Worm (Caenorhabditis elegans) whole organism, L2 larva: Measurements from ENCODE around the gene pde-3.

ENCODE experiments used
- C34F6.9 ChIP-seq: fragments of 150-350 bp; optimal IDR thresholded peaks from 2 replicates; lab custom pipeline; 2014; ENCODE audit warnings: missing biosample characterization, missing genetic modification characterization
- F13H6.1 ChIP-seq: sonication (generic microtip); optimal IDR thresholded peaks from 2 replicates; lab custom pipeline; 2016; ENCODE audit warnings: missing genetic modification characterization, missing compliant biosample characterization
- R02D3.7 ChIP-seq: fragments of 150-350 bp; optimal IDR thresholded peaks from 2 replicates; lab custom pipeline; 2014; ENCODE audit warnings: missing biosample characterization, missing genetic modification characterization
- Y55F3AM.14 ChIP-seq: fragments of 200-800 bp; sonication (Bioruptor generic); optimal IDR thresholded peaks from 2 replicates; lab custom pipeline; 2018; ENCODE audit warnings: mild to moderate bottlenecking, missing genetic modification characterization, missing compliant biosample characterization
- ZK546.5 ChIP-seq: sonication (generic microtip); optimal IDR thresholded peaks from 2 replicates; lab custom pipeline; 2017; ENCODE audit warnings: missing biosample characterization, missing genetic modification characterization
- aly-2 ChIP-seq: fragments of 150-350 bp; optimal IDR thresholded peaks from 2 replicates; lab custom pipeline; 2014; ENCODE audit warnings: missing biosample characterization, missing genetic modification characterization
- ceh-16 ChIP-seq: fragments of 150-350 bp; optimal IDR thresholded peaks from 2 replicates; lab custom pipeline; 2014; ENCODE audit warnings: missing biosample characterization, missing genetic modification characterization
- crh-2 ChIP-seq: sonication (generic microtip); optimal IDR thresholded peaks from 2 replicates; lab custom pipeline; 2017; ENCODE audit warnings: missing biosample characterization, missing genetic modification characterization
- egl-27 ChIP-seq: sonication (generic microtip); optimal IDR thresholded peaks from 3 replicates; lab custom pipeline; 2017; ENCODE audit warnings: missing biosample characterization, missing genetic modification reagents, missing genetic modification characterization
- elt-1 ChIP-seq: fragments of 150-350 bp; optimal IDR thresholded peaks from 2 replicates; lab custom pipeline; 2014; ENCODE audit warnings: missing biosample characterization, missing genetic modification characterization
- elt-3 ChIP-seq: sonication (generic microtip); optimal IDR thresholded peaks from 2 replicates; lab custom pipeline; 2017; ENCODE audit warnings: missing biosample characterization, missing genetic modification characterization
- gmeb-1 ChIP-seq: fragments of 150-350 bp; optimal IDR thresholded peaks from 2 replicates; lab custom pipeline; 2014; ENCODE audit warnings: missing biosample characterization, missing genetic modification characterization
- lin-13 ChIP-seq: fragments of 150-350 bp; optimal IDR thresholded peaks from 2 replicates; lab custom pipeline; 2014; ENCODE audit warnings: missing biosample characterization, missing genetic modification reagents, missing genetic modification characterization
- lin-39 ChIP-seq: fragments of 150-350 bp; optimal IDR thresholded peaks from 2 replicates; lab custom pipeline; 2014; ENCODE audit warnings: missing biosample characterization, missing genetic modification reagents, missing genetic modification characterization
- lsy-2 ChIP-seq, 2 experiments: fragments of 150-350 bp in 1 of 2; sonication (generic microtip) in 1 of 2; optimal IDR thresholded peaks; 2 replicates each; lab custom pipeline; 2014 to 2017; ENCODE audit warnings: missing biosample characterization in 2 of 2, missing genetic modification characterization in 2 of 2
- mab-5 ChIP-seq: fragments of 150-350 bp; optimal IDR thresholded peaks from 2 replicates; lab custom pipeline; 2014; ENCODE audit warnings: missing biosample characterization, missing genetic modification characterization
- mbf-1 ChIP-seq: sonication (generic microtip); optimal IDR thresholded peaks from 2 replicates; lab custom pipeline; 2017; ENCODE audit warnings: missing biosample characterization, missing genetic modification characterization
- mdl-1 ChIP-seq, 2 experiments: fragments of 150-350 bp in 1 of 2; sonication (generic microtip) in 1 of 2; optimal IDR thresholded peaks; 2 replicates each; lab custom pipeline; 2017; ENCODE audit warnings: missing biosample characterization in 2 of 2, missing genetic modification characterization in 2 of 2
- nhr-10 ChIP-seq: sonication (generic microtip); optimal IDR thresholded peaks from 2 replicates; lab custom pipeline; 2017; ENCODE audit warnings: missing biosample characterization, missing genetic modification characterization
- nhr-12 ChIP-seq: fragments of 150-350 bp; optimal IDR thresholded peaks from 2 replicates; lab custom pipeline; 2014; ENCODE audit warnings: missing biosample characterization, missing genetic modification characterization
- nhr-129 ChIP-seq: fragments of 150-350 bp; optimal IDR thresholded peaks from 2 replicates; lab custom pipeline; 2014; ENCODE audit warnings: missing biosample characterization, missing genetic modification characterization
- nhr-23 ChIP-seq: fragments of 150-350 bp; optimal IDR thresholded peaks from 2 replicates; lab custom pipeline; 2014; ENCODE audit warnings: missing biosample characterization, missing genetic modification reagents, missing genetic modification characterization
- nhr-237 ChIP-seq: fragments of 150-350 bp; optimal IDR thresholded peaks from 2 replicates; lab custom pipeline; 2014; ENCODE audit warnings: missing biosample characterization, missing genetic modification characterization
- nhr-25 ChIP-seq: fragments of 150-350 bp; sonication (generic microtip); optimal IDR thresholded peaks from 3 replicates; lab custom pipeline; 2014; ENCODE audit warnings: missing biosample characterization, missing genetic modification characterization
- nhr-6 ChIP-seq: fragments of 150-350 bp; optimal IDR thresholded peaks from 2 replicates; lab custom pipeline; 2014; ENCODE audit warnings: missing biosample characterization, missing genetic modification characterization
- peb-1 ChIP-seq: fragments of 150-350 bp; optimal IDR thresholded peaks from 2 replicates; lab custom pipeline; 2014; ENCODE audit warnings: missing biosample characterization, missing genetic modification characterization
- sem-4 ChIP-seq: fragments of 150-350 bp; optimal IDR thresholded peaks from 2 replicates; lab custom pipeline; 2014; ENCODE audit warnings: missing biosample characterization, missing genetic modification reagents, missing genetic modification characterization
- sma-3 ChIP-seq: sonication (generic microtip); optimal IDR thresholded peaks from 2 replicates; lab custom pipeline; 2016; ENCODE audit warnings: missing genetic modification reagents, missing genetic modification characterization, missing compliant biosample characterization
- sma-9 ChIP-seq, 2 experiments: fragments of 150-350 bp in 1 of 2; sonication (generic microtip) in 1 of 2; optimal IDR thresholded peaks; 2 replicates each; lab custom pipeline; 2014 to 2016; ENCODE audit warnings: missing genetic modification characterization in 2 of 2, mild to moderate bottlenecking in 1 of 2, missing biosample characterization in 1 of 2, missing compliant biosample characterization in 1 of 2, missing genetic modification reagents in 1 of 2, moderate library complexity in 1 of 2
- snpc-4 ChIP-seq: fragments of 150-350 bp; optimal IDR thresholded peaks from 2 replicates; lab custom pipeline; 2014; ENCODE audit warnings: missing biosample characterization, missing genetic modification characterization
- unc-62 ChIP-seq: fragments of 150-350 bp; optimal IDR thresholded peaks from 2 replicates; lab custom pipeline; 2014; ENCODE audit warnings: missing biosample characterization, missing genetic modification reagents, missing genetic modification characterization
- zag-1 ChIP-seq: fragments of 150-350 bp; optimal IDR thresholded peaks from 2 replicates; lab custom pipeline; 2014; ENCODE audit warnings: missing biosample characterization, missing genetic modification characterization
- ztf-11 ChIP-seq: sonication (generic microtip); optimal IDR thresholded peaks from 2 replicates; lab custom pipeline; 2017; ENCODE audit warnings: missing biosample characterization, missing genetic modification characterization
- ztf-4 ChIP-seq: fragments of 150-350 bp; optimal IDR thresholded peaks from 2 replicates; lab custom pipeline; 2014; ENCODE audit warnings: missing biosample characterization, missing genetic modification characterization

pde-3 gene

DNA sequence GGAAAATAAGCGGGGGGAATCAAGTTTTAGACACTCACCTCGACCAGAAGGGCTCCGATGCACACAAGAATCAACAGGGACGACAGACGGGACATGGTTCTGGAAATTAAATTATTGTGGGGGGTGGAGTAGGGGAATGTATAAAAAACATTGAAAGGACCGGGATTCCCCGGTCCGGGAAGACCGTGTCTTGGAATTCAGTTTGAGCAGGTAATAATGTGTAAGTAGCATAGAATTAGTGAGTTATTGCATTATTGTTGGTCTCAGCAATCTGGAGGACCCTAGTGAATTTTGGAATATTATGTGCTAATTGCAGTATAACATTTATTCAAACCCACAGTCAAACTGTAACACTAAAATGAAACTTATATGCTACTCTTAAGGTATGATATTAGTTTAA is 9.2 kb upstream of the pde-3 start, which contains the start of gene R03C1.1:
Gene R03C1.1, minus strand, starts transcription at position 101 of the 400 bp plus-strand sequence.
- TF ChIP-seq nhr-129, result no peak
- no peak for TF ChIP-seq lin-39
- TF ChIP-seq Y55F3AM.14 (GFP tag; lab: Kevin White, UChicago), result no peak
- no peak for TF ChIP-seq aly-2
- no peak for TF ChIP-seq C34F6.9 (tag; lab: Kevin White, UChicago)
- no peak for TF ChIP-seq sma-3
- no peak for TF ChIP-seq gmeb-1 (tag; lab: Kevin White, UChicago)
- TF ChIP-seq elt-1 (tag; lab: Kevin White, UChicago), result no peak
- TF ChIP-seq lsy-2 (tag; optimal IDR thresholded peaks at IDR 0.05; lab: Kevin White, UChicago), result no peak
- TF ChIP-seq mab-5, result no peak
- TF ChIP-seq sem-4 (tag; lab: Kevin White, UChicago), result no peak
- TF ChIP-seq nhr-10 (tag; lab: Kevin White, UChicago), result no peak
- no peak for TF ChIP-seq elt-3 (tag; lab: Kevin White, UChicago)

DNA sequence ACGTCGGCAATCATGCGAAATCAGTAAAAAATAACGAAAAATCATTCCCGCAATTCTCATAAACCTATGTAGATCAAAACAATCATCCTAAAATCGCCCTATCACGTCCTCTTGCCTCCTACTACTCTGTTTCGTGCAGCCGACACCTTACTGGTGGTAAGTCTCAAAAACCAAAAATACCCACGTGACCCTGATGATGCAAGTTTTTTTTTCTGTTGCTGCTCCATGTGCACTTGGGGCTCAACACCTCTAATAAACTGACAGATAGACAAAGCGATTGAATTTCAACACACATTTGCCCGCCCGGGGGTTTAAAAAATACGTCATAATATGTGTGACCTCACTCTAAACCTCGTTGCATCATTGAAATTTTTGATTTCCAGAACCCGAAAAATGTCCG is 2.7 kb upstream of the pde-3 start:
- TF ChIP-seq nhr-129, result peak; percentile 66
- TF ChIP-seq snpc-4, result peak; percentile 80
- TF ChIP-seq ceh-16 (tag; lab: Kevin White, UChicago), result no peak

DNA sequence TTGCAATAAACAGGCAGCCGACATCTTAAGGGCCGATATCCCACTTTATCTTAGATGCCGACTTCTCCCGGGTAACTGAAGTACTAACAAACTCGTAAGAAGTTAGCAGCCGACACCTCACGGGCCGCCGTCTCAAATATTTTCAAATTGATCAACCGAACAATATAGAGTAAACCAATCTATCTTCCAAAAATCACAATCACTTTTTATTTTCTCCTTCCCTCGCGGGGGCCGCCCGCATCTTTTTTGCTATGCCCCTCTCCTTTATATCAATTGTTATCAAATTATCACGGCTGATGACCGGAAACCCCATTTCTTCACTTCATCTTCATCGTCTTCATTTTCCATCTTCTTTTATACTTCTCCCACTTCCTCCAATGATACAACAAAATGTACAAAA is 9.3 kb downstream of the pde-3 start:
- TF ChIP-seq aly-2, result no peak
- TF ChIP-seq mdl-1 (tag; optimal IDR thresholded peaks at IDR 0.05; lab: Kevin White, UChicago), result no peak
- TF ChIP-seq Y55F3AM.14 (GFP tag; lab: Kevin White, UChicago), result no peak
- no peak for TF ChIP-seq lin-13 (GFP tag; lab: Kevin White, UChicago)
- peak; percentile 88 for TF ChIP-seq snpc-4
- peak; percentile 51 for TF ChIP-seq sma-3
- TF ChIP-seq F13H6.1, result no peak
- no peak for TF ChIP-seq ztf-4
- no peak for TF ChIP-seq unc-62 (GFP tag; lab: Kevin White, UChicago)

DNA sequence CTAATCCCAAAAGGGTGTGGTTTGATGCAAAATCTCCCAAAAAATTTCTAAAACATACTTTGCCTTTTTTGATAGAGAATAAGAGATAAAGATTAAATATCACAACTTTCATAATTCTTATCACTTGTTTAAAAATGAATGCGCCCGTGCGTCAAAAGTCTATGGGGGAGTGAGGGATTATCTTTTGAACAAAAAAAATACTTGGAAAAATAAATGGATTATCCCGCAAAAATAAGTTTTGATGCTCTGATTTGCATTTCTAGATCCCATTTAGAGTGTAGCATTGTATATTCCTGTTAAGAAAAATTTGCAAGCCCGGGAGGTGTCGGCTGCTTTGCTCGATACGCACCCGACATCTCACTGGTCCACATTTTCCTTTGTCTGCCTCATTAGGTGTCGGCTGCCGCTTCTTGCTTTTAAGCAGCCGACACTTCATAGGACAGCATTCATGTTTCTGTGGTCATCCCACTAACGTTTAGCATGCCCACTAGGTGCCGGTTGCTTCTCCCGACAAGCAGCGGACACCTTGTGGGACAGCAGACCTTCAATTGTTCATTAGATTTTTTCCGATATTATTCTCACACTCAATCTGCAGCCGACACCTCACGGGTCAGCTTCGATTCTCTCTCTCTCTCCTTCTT is 16.0 kb downstream of the pde-3 start:
- TF ChIP-seq crh-2 (tag; lab: Kevin White, UChicago), result no peak
- TF ChIP-seq nhr-10 (tag; lab: Kevin White, UChicago), result no peak
- TF ChIP-seq lin-13 (GFP tag; lab: Kevin White, UChicago), result no peak

DNA sequence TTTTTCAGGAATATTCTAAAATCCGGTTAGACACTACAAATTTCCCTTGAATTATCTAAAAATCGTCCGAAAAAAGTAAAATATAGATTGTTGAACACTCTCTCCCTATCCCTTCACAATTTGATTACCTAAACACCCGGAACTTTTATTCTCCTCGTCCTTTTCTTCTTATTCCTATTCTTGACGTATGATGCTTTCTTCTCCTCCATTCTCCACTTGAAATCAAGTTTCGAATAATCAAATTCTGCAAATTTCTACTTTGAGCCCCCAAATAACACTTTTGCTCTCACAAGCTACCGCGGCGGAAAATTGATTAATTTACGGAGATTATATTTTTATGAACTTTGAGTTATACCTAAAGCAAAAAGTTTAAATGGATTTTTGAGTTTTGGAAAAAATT is 18.8 kb downstream of the pde-3 start:
- peak; percentile 2 for TF ChIP-seq C34F6.9 (tag; lab: Kevin White, UChicago)
- TF ChIP-seq sma-9 (GFP tag; optimal IDR thresholded peaks at IDR 0.05; lab: Kevin White, UChicago), result peak; percentile 63
- TF ChIP-seq sma-9 (tag; optimal IDR thresholded peaks at IDR 0.05; lab: Kevin White, UChicago), result no peak
- TF ChIP-seq mbf-1 (tag; lab: Kevin White, UChicago), result no peak
- no peak for TF ChIP-seq egl-27 (tag; lab: Kevin White, UChicago)
- no peak for TF ChIP-seq nhr-23 (tag; lab: Kevin White, UChicago)
- TF ChIP-seq R02D3.7 (tag; lab: Kevin White, UChicago), result no peak
- TF ChIP-seq zag-1 (tag; lab: Kevin White, UChicago), result no peak

- TF ChIP-seq lsy-2 (tag; optimal IDR thresholded peaks at IDR 0.05; lab: Kevin White, UChicago) (no peak), ZK546.5 (tag; lab: Kevin White, UChicago) (no peak)
Measured at ce11 chrII:14940325-14940724, 20.8 kb downstream of the pde-3 start.

ce11 chrII:14940980-14941379 is 21.5 kb downstream of the pde-3 start:
- TF ChIP-seq nhr-237 (tag; lab: Kevin White, UChicago) (no peak), F13H6.1 (no peak), nhr-25 (tag; lab: Kevin White, UChicago) (no peak), peb-1 (tag; lab: Kevin White, UChicago) (no peak), nhr-6 (tag; lab: Kevin White, UChicago) (no peak), ztf-11 (tag; lab: Kevin White, UChicago) (no peak), nhr-12 (tag; lab: Kevin White, UChicago) (no peak), nhr-23 (tag; lab: Kevin White, UChicago) (no peak), nhr-129 (no peak), aly-2 (no peak)
